Fruit fly (Drosophila melanogaster) whole organism, prepupa: ENCODE results near the gene CG14989.

ENCODE experiments used
- CG11294 ChIP-seq: fragments of 200-800 bp; sonication (Bioruptor generic); IDR thresholded peaks from 2 replicates; pipeline ENCODE4 v1.3.6; 2022; ENCODE audit warnings: missing biosample characterization, missing genetic modification characterization
- CG11902 ChIP-seq: fragments of 200-800 bp; sonication (Bioruptor generic); optimal IDR thresholded peaks from 3 replicates; lab custom pipeline; 2016; ENCODE audit warnings: missing biosample characterization, missing genetic modification characterization
- CG15336 ChIP-seq: fragments of 200-800 bp; sonication (Bioruptor generic); IDR thresholded peaks from 2 replicates; pipeline ENCODE4 v1.3.6; 2022; ENCODE audit warnings: missing biosample characterization, missing genetic modification characterization
- CG1621 ChIP-seq: fragments of 200-800 bp; sonication (Bioruptor generic); optimal IDR thresholded peaks from 3 replicates; lab custom pipeline; 2018; ENCODE audit warnings: missing biosample characterization, mild to moderate bottlenecking, missing genetic modification characterization
- CG16779 ChIP-seq: fragments of 200-800 bp; sonication (Bioruptor generic); optimal IDR thresholded peaks from 3 replicates; lab custom pipeline; 2017; ENCODE audit warnings: missing biosample characterization, mild to moderate bottlenecking, missing genetic modification characterization
- CG3032 ChIP-seq: fragments of 200-800 bp; optimal IDR thresholded peaks from 2 replicates; lab custom pipeline; 2019; ENCODE audit warnings: missing biosample characterization, mild to moderate bottlenecking, missing genetic modification characterization, moderate library complexity
- CG31627 ChIP-seq: fragments of 200-800 bp; sonication (Bioruptor generic); optimal IDR thresholded peaks from 3 replicates; lab custom pipeline; 2016; ENCODE audit warnings: missing biosample characterization, missing genetic modification characterization
- CG32006 ChIP-seq: fragments of 200-800 bp; sonication (Bioruptor generic); optimal IDR thresholded peaks from 3 replicates; lab custom pipeline; 2017; ENCODE audit warnings: missing biosample characterization, mild to moderate bottlenecking, missing genetic modification characterization
- CG6276 ChIP-seq: fragments of 200-800 bp; sonication (Bioruptor generic); optimal IDR thresholded peaks from 2 replicates; lab custom pipeline; 2017; ENCODE audit warnings: missing biosample characterization, mild to moderate bottlenecking, missing genetic modification characterization
- CG6854 ChIP-seq: fragments of 200-800 bp; sonication (Bioruptor generic); optimal IDR thresholded peaks from 2 replicates; lab custom pipeline; 2017; ENCODE audit warnings: missing biosample characterization, mild to moderate bottlenecking, missing genetic modification characterization
- CG8119 ChIP-seq: fragments of 200-800 bp; sonication (Bioruptor generic); IDR thresholded peaks from 3 replicates; pipeline ENCODE4 v1.3.6; 2022; ENCODE audit warnings: missing biosample characterization, missing genetic modification characterization
- CG8319 ChIP-seq: fragments of 200-800 bp; sonication (Bioruptor generic); optimal IDR thresholded peaks from 3 replicates; lab custom pipeline; 2016; ENCODE audit warnings: missing biosample characterization, missing genetic modification characterization
- CG8632 ChIP-seq: fragments of 200-800 bp; sonication (Bioruptor generic); optimal IDR thresholded peaks from 3 replicates; lab custom pipeline; 2016; ENCODE audit warnings: missing biosample characterization, missing genetic modification characterization
- Eip93F ChIP-seq: fragments of 200-800 bp; sonication (Bioruptor generic); optimal IDR thresholded peaks from 2 replicates; lab custom pipeline; 2016; ENCODE audit warnings: missing biosample characterization, mild to moderate bottlenecking, missing genetic modification characterization
- Ets21C ChIP-seq: fragments of 200-800 bp; sonication (Bioruptor generic); optimal IDR thresholded peaks from 3 replicates; lab custom pipeline; 2016; ENCODE audit warnings: missing biosample characterization, missing genetic modification characterization
- Ets96B ChIP-seq: fragments of 200-800 bp; optimal IDR thresholded peaks from 2 replicates; lab custom pipeline; 2019; ENCODE audit warnings: missing biosample characterization, mild to moderate bottlenecking, missing genetic modification characterization, moderate library complexity
- Hr39 ChIP-seq: fragments of 200-800 bp; sonication (Bioruptor generic); optimal IDR thresholded peaks from 2 replicates; lab custom pipeline; 2016; ENCODE audit warnings: missing biosample characterization, missing genetic modification characterization
- Hr4 ChIP-seq: fragments of 200-800 bp; sonication (Bioruptor generic); optimal IDR thresholded peaks from 3 replicates; lab custom pipeline; 2016; ENCODE audit warnings: missing biosample characterization, missing genetic modification characterization
- Met ChIP-seq: fragments of 200-800 bp; sonication (Bioruptor generic); optimal IDR thresholded peaks from 3 replicates; lab custom pipeline; 2016; ENCODE audit warnings: missing biosample characterization, missing genetic modification characterization
- Sox14 ChIP-seq: fragments of 200-800 bp; sonication (Bioruptor generic); optimal IDR thresholded peaks from 3 replicates; lab custom pipeline; 2016; ENCODE audit warnings: missing biosample characterization, missing genetic modification characterization
- cyc ChIP-seq: fragments of 200-800 bp; sonication (Bioruptor generic); optimal IDR thresholded peaks from 3 replicates; lab custom pipeline; 2016; ENCODE audit warnings: missing biosample characterization, missing genetic modification characterization
- dac ChIP-seq: fragments of 200-800 bp; sonication (Bioruptor generic); optimal IDR thresholded peaks from 2 replicates; lab custom pipeline; 2017; ENCODE audit warnings: missing biosample characterization, mild to moderate bottlenecking, missing genetic modification characterization
- eg ChIP-seq: fragments of 200-800 bp; sonication (Bioruptor generic); IDR thresholded peaks from 3 replicates; pipeline ENCODE4 v1.3.6; 2022; ENCODE audit warnings: missing biosample characterization, missing genetic modification characterization
- esn ChIP-seq: fragments of 200-800 bp; sonication (Bioruptor generic); optimal IDR thresholded peaks from 2 replicates; lab custom pipeline; 2016; ENCODE audit warnings: missing biosample characterization, mild to moderate bottlenecking, missing genetic modification characterization, moderate library complexity
- fd85E ChIP-seq: fragments of 200-800 bp; sonication (Bioruptor generic); optimal IDR thresholded peaks from 3 replicates; lab custom pipeline; 2016; ENCODE audit warnings: missing biosample characterization, missing genetic modification characterization
- fkh ChIP-seq: fragments of 200-800 bp; sonication (Bioruptor generic); optimal IDR thresholded peaks from 3 replicates; lab custom pipeline; 2017; ENCODE audit warnings: missing biosample characterization, mild to moderate bottlenecking, missing genetic modification characterization, moderate library complexity
- lz ChIP-seq: fragments of 200-800 bp; sonication (Bioruptor generic); optimal IDR thresholded peaks from 3 replicates; lab custom pipeline; 2016; ENCODE audit warnings: missing biosample characterization, missing genetic modification characterization
- net ChIP-seq: fragments of 200-800 bp; sonication (Bioruptor generic); optimal IDR thresholded peaks from 3 replicates; lab custom pipeline; 2016; ENCODE audit warnings: missing biosample characterization, missing genetic modification characterization
- salr ChIP-seq, 2 experiments: fragments of 200-800 bp; sonication (Bioruptor generic); optimal IDR thresholded peaks; 3 replicates each; lab custom pipeline; 2016 to 2018; ENCODE audit warnings: missing biosample characterization in 2 of 2, missing genetic modification characterization in 2 of 2, mild to moderate bottlenecking in 1 of 2
- svp ChIP-seq: fragments of 200-800 bp; sonication (Bioruptor generic); peaks from one replicate; lab custom pipeline; 2016; ENCODE audit warnings: missing biosample characterization, missing genetic modification characterization

CG14989 gene

dm6 chr3L:4133724-4134678, 46.6 kb downstream of the CG14989 start, which contains the start of gene ens:
TSS of gene ens (minus strand) at chr3L:4134550.
- no peak for TF ChIP-seq Met
- TF ChIP-seq CG6854 (GFP tag; lab: Kevin White, UChicago): peak; percentile 60
- peak; percentile 23 for TF ChIP-seq esn (GFP tag; lab: Kevin White, UChicago)
- peak; percentile 73 for TF ChIP-seq CG8119 (GFP tag; lab: Robert Waterston, UW)
- peak; percentile 74 for TF ChIP-seq svp (GFP tag; lab: Kevin White, UChicago)
- TF ChIP-seq Ets96B (tag; lab: Kevin White, UChicago): no peak
- TF ChIP-seq CG15336 (GFP tag; lab: Robert Waterston, UW): peak; percentile 9; the same call in 1 of the 2 replicates

dm6 chr3L:4135857-4136256, 48.5 kb downstream of the CG14989 start, which contains the start of gene RfC4:
TSS of gene RfC4 (minus strand) at chr3L:4136038.
- TF ChIP-seq CG32006 (GFP tag; lab: Kevin White, UChicago) (no peak), CG1621 (tag; lab: Kevin White, UChicago) (no peak), CG16779 (tag; lab: Kevin White, UChicago) (no peak), cyc (no peak), net (GFP tag; lab: Kevin White, UChicago) (no peak), CG8319 (GFP tag; lab: Kevin White, UChicago) (no peak), dac (GFP tag; lab: Kevin White, UChicago) (no peak), Hr39 (GFP tag; lab: Kevin White, UChicago) (no peak), Eip93F (GFP tag; lab: Kevin White, UChicago) (no peak), CG31627 (GFP tag; lab: Kevin White, UChicago) (no peak), CG11294 (GFP tag; lab: Robert Waterston, UW) (no peak), salr (GFP tag; optimal IDR thresholded peaks at IDR 0.05; lab: Kevin White, UChicago) (no peak), Hr4 (GFP tag; lab: Kevin White, UChicago) (no peak), CG6276 (GFP tag; lab: Kevin White, UChicago) (no peak)
- TF ChIP-seq, all 60 proteins: peak for 0

DNA sequence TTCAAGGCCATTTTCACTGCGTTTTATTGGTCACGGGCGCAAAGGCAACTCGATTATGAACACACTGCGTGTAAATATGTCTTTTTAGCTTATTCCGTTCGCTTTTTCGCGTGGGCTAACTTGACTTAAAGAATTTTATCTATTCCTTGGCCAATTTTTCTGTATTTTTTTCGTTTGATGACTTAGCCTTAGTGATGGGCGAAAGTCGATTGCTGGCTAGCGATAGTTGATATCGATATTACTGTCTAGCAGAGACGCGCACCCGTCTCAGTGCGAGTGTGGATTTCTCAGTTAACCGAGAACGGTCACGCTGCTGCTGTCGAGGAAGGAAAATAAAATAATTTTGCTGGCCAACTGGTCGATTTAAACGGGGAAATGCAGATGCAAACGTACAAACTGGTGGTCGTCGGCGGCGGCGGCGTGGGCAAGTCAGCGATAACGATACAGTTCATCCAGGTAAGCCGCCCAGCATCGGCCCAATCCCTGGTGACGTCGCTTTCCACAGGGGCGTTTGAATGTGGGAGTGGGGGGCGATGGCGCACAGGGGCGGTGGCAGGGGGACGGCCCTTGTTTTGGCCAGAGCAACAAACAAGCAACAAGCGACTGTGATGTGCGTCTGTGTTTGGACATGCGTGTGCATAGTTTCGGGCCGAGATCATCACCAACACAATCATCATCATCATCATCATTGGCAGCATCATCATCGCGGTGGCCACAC, 51.6 kb downstream of the CG14989 start, which contains the start of the genes Rop and Ras64B:
Gene Rop, minus strand, starts transcription at position 193 of the 718 bp plus-strand sequence.
Gene Ras64B, plus strand, starts transcription at position 273 of the 718 bp plus-strand sequence.
- peak; percentile 94 for TF ChIP-seq svp (GFP tag; lab: Kevin White, UChicago)
- TF ChIP-seq net (GFP tag; lab: Kevin White, UChicago): no peak
- TF ChIP-seq lz (GFP tag; lab: Kevin White, UChicago): peak; percentile 20
- TF ChIP-seq fkh (GFP tag; lab: Kevin White, UChicago): peak; percentile 87
- TF ChIP-seq CG32006 (GFP tag; lab: Kevin White, UChicago): no peak
- TF ChIP-seq CG3032 (tag; lab: Kevin White, UChicago): peak; percentile 29
- peak; percentile 22; the same call in 1 of the 3 replicates for TF ChIP-seq CG8119 (GFP tag; lab: Robert Waterston, UW)
- TF ChIP-seq Sox14: peak; percentile 75
- TF ChIP-seq CG8632 (GFP tag; lab: Kevin White, UChicago): no peak
- peak; percentile 57 for TF ChIP-seq esn (GFP tag; lab: Kevin White, UChicago)
- peak; percentile 14; the same call in 1 of the 2 replicates for TF ChIP-seq CG15336 (GFP tag; lab: Robert Waterston, UW)

- TF ChIP-seq svp (GFP tag; lab: Kevin White, UChicago) (peak; percentile 20), CG11902 (GFP tag; lab: Kevin White, UChicago) (no peak), CG6854 (GFP tag; lab: Kevin White, UChicago) (no peak), fd85E (GFP tag; lab: Kevin White, UChicago) (no peak), Ets21C (GFP tag; lab: Kevin White, UChicago) (no peak), eg (GFP tag; lab: Robert Waterston, UW) (no peak)
These were observed 53.8 kb downstream of the CG14989 start, which contains the start of gene Akh for dm6 chr3L:4141167-4141566. TSS of gene Akh (plus strand) at chr3L:4141467.
